Fruit fly (Drosophila melanogaster): ENCODE data around the gene strat.

The strat gene

DNA sequence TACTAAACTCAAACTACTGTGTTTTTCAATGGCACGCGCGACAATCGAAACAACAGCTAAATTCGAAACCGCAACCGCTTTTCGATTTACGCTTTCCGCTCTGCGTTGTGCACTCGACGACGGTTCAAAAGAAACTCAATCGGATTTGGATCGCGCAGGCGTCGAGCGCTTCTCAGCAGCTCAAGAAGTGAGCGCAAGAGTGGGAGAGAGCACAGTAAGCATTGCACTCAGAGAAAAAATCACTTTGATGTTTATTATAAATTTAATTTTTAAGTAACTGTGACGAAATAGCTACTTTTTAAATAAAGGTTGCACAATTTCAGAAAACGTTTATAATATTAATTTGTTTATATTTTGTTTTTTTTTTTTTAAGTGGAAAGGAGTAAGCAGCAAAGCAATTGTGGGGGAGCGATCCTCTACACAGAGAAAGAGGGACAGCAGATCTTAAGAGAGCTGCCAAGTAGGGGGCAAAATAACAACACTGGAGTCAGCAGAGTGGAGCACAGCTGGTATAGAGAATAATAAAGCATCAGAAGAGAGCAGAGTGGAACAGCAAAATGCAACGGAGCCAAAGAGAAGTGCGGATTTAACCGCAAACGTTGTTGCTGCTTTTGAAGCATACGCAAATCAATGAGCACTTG is 42.4 kb upstream of the strat start (continued):
- peak; percentile 97 for TF ChIP-seq ac (GFP tag; optimal IDR thresholded peaks at IDR 0.05)
- peak; percentile 93 for TF ChIP-seq CG4617 (GFP tag; optimal IDR thresholded peaks at IDR 0.05; ENCODE audit: borderline replicate concordance)
- TF ChIP-seq CG1832 (GFP tag; optimal IDR thresholded peaks at IDR 0.05) = no peak
- TF ChIP-seq Hr3 (GFP tag; optimal IDR thresholded peaks at IDR 0.05) = peak; percentile 99
- peak; percentile 93 for TF ChIP-seq CG9215 (GFP tag; IDR thresholded peaks at IDR 0.05)
- TF ChIP-seq CG31224 (GFP tag; IDR thresholded peaks at IDR 0.05) = peak; percentile 94
- TF ChIP-seq TFAM (GFP tag; optimal IDR thresholded peaks at IDR 0.05) = peak; percentile 53
- TF ChIP-seq CG13296 (GFP tag; optimal IDR thresholded peaks at IDR 0.05) = peak; percentile 97
- peak; percentile 72 for TF ChIP-seq fu2 (GFP tag; optimal IDR thresholded peaks at IDR 0.05)
- TF ChIP-seq MESR4 (GFP tag; optimal IDR thresholded peaks at IDR 0.05) = peak; percentile 57
- TF ChIP-seq gsb (GFP tag; IDR thresholded peaks at IDR 0.05) = peak; percentile 97
- no peak for TF ChIP-seq prd (optimal IDR thresholded peaks at IDR 0.05)
- peak; percentile 99 for TF ChIP-seq prd (GFP tag; IDR thresholded peaks at IDR 0.05)
- peak; percentile 11 to 62 for TF ChIP-seq insv (GFP tag; optimal IDR thresholded peaks at IDR 0.05)
- TF ChIP-seq cad (GFP tag; optimal IDR thresholded peaks at IDR 0.05) = no peak
- peak; percentile 96 for TF ChIP-seq klu (GFP tag; IDR thresholded peaks at IDR 0.05)
- peak; percentile 97 for TF ChIP-seq lilli (GFP tag; optimal IDR thresholded peaks at IDR 0.05)
- peak; percentile 85 for TF ChIP-seq CG10321 (GFP tag; IDR thresholded peaks at IDR 0.05)
- peak; percentile 90 for TF ChIP-seq NC2α (GFP tag; optimal IDR thresholded peaks at IDR 0.05)
- peak; percentile 96 for TF ChIP-seq chn (GFP tag; optimal IDR thresholded peaks at IDR 0.05)
- TF ChIP-seq CG8944 (GFP tag; optimal IDR thresholded peaks at IDR 0.05) = peak; percentile 80
- peak; percentile 83 for TF ChIP-seq ham (GFP tag; IDR thresholded peaks at IDR 0.05)
- TF ChIP-seq CG42726 (GFP tag; IDR thresholded peaks at IDR 0.05; ENCODE audit: partially characterized antibody) = 0 out of 2 replicates have a peak, but pooled peaks have one; percentile 16
- peak; percentile 78 for TF ChIP-seq B-H2 (GFP tag; optimal IDR thresholded peaks at IDR 0.05)
- peak; percentile 98 for TF ChIP-seq CG2712 (tag; optimal IDR thresholded peaks at IDR 0.05)
- TF ChIP-seq HLH3B (GFP tag; IDR thresholded peaks at IDR 0.05) = peak; percentile 99
- TF ChIP-seq tx (GFP tag; optimal IDR thresholded peaks at IDR 0.05) = peak; percentile 79
- peak; percentile 63 for TF ChIP-seq hkb (optimal IDR thresholded peaks at IDR 0.05)
- peak; percentile 99 for TF ChIP-seq hkb (GFP tag; IDR thresholded peaks at IDR 0.05)
- TF ChIP-seq wor (GFP tag; IDR thresholded peaks at IDR 0.05) = peak; percentile 97
- peak; percentile 97 for TF ChIP-seq CG12942 (GFP tag; optimal IDR thresholded peaks at IDR 0.05)
- TF ChIP-seq Ada2b (GFP tag; IDR thresholded peaks at IDR 0.05) = peak; percentile 98
- no peak for TF ChIP-seq hbn (GFP tag; IDR thresholded peaks at IDR 0.05; ENCODE audit: partially characterized antibody)
- TF ChIP-seq h (optimal IDR thresholded peaks at IDR 0.05) = no peak
- no peak for TF ChIP-seq D (optimal IDR thresholded peaks at IDR 0.05)
- TF ChIP-seq D (GFP tag; optimal IDR thresholded peaks at IDR 0.05) = peak; percentile 98
- peak; percentile 95 for TF ChIP-seq CG4707 (GFP tag; optimal IDR thresholded peaks at IDR 0.05)
- no peak for TF ChIP-seq CG34224 (GFP tag; IDR thresholded peaks at IDR 0.05; ENCODE audit: partially characterized antibody)
- no peak for TF ChIP-seq luna (GFP tag; optimal IDR thresholded peaks at IDR 0.05)
- TF ChIP-seq unpg (GFP tag; optimal IDR thresholded peaks at IDR 0.05) = peak; percentile 99
- TF ChIP-seq CG13287 (GFP tag; IDR thresholded peaks at IDR 0.05; ENCODE audit: partially characterized antibody) = no peak
- TF ChIP-seq odd (GFP tag; optimal IDR thresholded peaks at IDR 0.05) = peak; percentile 96
- TF ChIP-seq CG1647 (GFP tag; optimal IDR thresholded peaks at IDR 0.05) = peak; percentile 92
- no peak for TF ChIP-seq sc (optimal IDR thresholded peaks at IDR 0.05)
- peak; percentile 98 for TF ChIP-seq sc (GFP tag; optimal IDR thresholded peaks at IDR 0.05)
- peak; percentile 99 for TF ChIP-seq croc (GFP tag; conservative IDR thresholded peaks at IDR 0.05)
- no peak for TF ChIP-seq br (optimal IDR thresholded peaks at IDR 0.05)
- TF ChIP-seq pnt (GFP tag; optimal IDR thresholded peaks at IDR 0.05) = peak; percentile 85
- TF ChIP-seq ERR (GFP tag; optimal IDR thresholded peaks at IDR 0.05) = peak; percentile 82
- peak; percentile 94 for TF ChIP-seq CG6683 (GFP tag; optimal IDR thresholded peaks at IDR 0.05)
- TF ChIP-seq CG17361 (GFP tag; IDR thresholded peaks at IDR 0.05) = peak; percentile 99
- TF ChIP-seq CG7372 (GFP tag; IDR thresholded peaks at IDR 0.05) = peak; percentile 97

All from whole organism, embryonic.